Worm (Caenorhabditis elegans) whole organism, L4 larva: Measurements from ENCODE around the gene srh-55.

Source experiments
- F26F4.8 ChIP-seq: fragments of 200-800 bp; sonication (Bioruptor generic); conservative IDR thresholded peaks from 2 replicates; pipeline ENCODE4 v1.3.6; 2022; ENCODE audit warnings: missing genetic modification characterization, missing compliant biosample characterization
- F37D6.2 ChIP-seq: sonication (generic microtip); optimal IDR thresholded peaks from 2 replicates; lab custom pipeline; 2016; ENCODE audit warnings: mild to moderate bottlenecking, missing genetic modification characterization, missing compliant biosample characterization
- F44E2.7 ChIP-seq: fragments of 200-800 bp; sonication (Bioruptor generic); IDR thresholded peaks from 2 replicates; pipeline ENCODE4 v2.1.2; 2022; ENCODE audit warnings: missing genetic modification characterization, missing compliant biosample characterization
- F49E8.2 ChIP-seq: sonication (generic microtip); optimal IDR thresholded peaks from 2 replicates; lab custom pipeline; 2016; ENCODE audit warnings: missing compliant biosample characterization, mild to moderate bottlenecking, missing genetic modification characterization, borderline replicate concordance
- T26A8.4 ChIP-seq: fragments of 200-800 bp; sonication (Bioruptor generic); IDR thresholded peaks from 2 replicates; pipeline ENCODE4 v1.3.6; 2022; ENCODE audit warnings: missing genetic modification characterization, missing compliant biosample characterization
- Y48G9A.11 ChIP-seq: fragments of 200-800 bp; sonication (Bioruptor generic); IDR thresholded peaks from 2 replicates; pipeline ENCODE4 v1.3.6; 2022; ENCODE audit warnings: missing genetic modification reagents, missing genetic modification characterization, missing compliant biosample characterization
- Y5F2A.4 ChIP-seq: fragments of 200-800 bp; sonication (Bioruptor generic); optimal IDR thresholded peaks from 2 replicates; lab custom pipeline; 2018; ENCODE audit warnings: mild to moderate bottlenecking, missing genetic modification characterization, missing compliant biosample characterization
- ZK337.2 ChIP-seq: fragments of 200-800 bp; sonication (Bioruptor generic); IDR thresholded peaks from 2 replicates; pipeline ENCODE4 v1.3.6; 2022; ENCODE audit warnings: missing genetic modification reagents, missing genetic modification characterization, missing compliant biosample characterization
- ama-1 ChIP-seq: fragments of 150-350 bp; optimal IDR thresholded peaks from 2 replicates; lab custom pipeline; 2014; ENCODE audit warnings: inconsistent platforms, mixed read lengths
- ceh-62 ChIP-seq: sonication (generic microtip); optimal IDR thresholded peaks from 2 replicates; lab custom pipeline; 2017; ENCODE audit warnings: missing biosample characterization, missing genetic modification characterization
- daf-8 ChIP-seq: fragments of 200-800 bp; sonication (Bioruptor generic); IDR thresholded peaks from 2 replicates; pipeline ENCODE4 v1.3.6; 2022; ENCODE audit warnings: missing genetic modification characterization, missing compliant biosample characterization
- dmd-6 ChIP-seq: fragments of 200-800 bp; sonication (Bioruptor generic); IDR thresholded peaks from 2 replicates; pipeline ENCODE4 v1.3.6; 2022; ENCODE audit warnings: missing genetic modification reagents, missing genetic modification characterization, missing compliant biosample characterization
- dpl-1 ChIP-seq: fragments of 150-350 bp; optimal IDR thresholded peaks from 2 replicates; lab custom pipeline; 2014; ENCODE audit warnings: missing biosample characterization, missing genetic modification reagents, missing genetic modification characterization
- egl-43 ChIP-seq: fragments of 200-800 bp; sonication (Bioruptor generic); IDR thresholded peaks from 2 replicates; pipeline ENCODE4 v1.3.6; 2022; ENCODE audit warnings: missing genetic modification reagents, missing genetic modification characterization, missing compliant biosample characterization
- fkh-10 ChIP-seq: fragments of 150-350 bp; optimal IDR thresholded peaks from 2 replicates; lab custom pipeline; 2014; ENCODE audit warnings: missing biosample characterization, missing genetic modification reagents, missing genetic modification characterization
- hif-1 ChIP-seq, 2 experiments: sonication (generic microtip); optimal IDR thresholded peaks; 2 replicates each; lab custom pipeline; 2016 to 2017; ENCODE audit warnings: missing compliant biosample characterization in 2 of 2, missing genetic modification characterization in 2 of 2, missing genetic modification reagents in 2 of 2, missing genotype in 2 of 2, mild to moderate bottlenecking in 1 of 2
- hlh-30 ChIP-seq: sonication (generic microtip); optimal IDR thresholded peaks from 2 replicates; lab custom pipeline; 2017; ENCODE audit warnings: antibody characterized with exemption, mild to moderate bottlenecking, missing genetic modification characterization, missing compliant biosample characterization; ENCODE audit not compliant: insufficient read depth
- jun-1 ChIP-seq: fragments of 150-350 bp; optimal IDR thresholded peaks from 2 replicates; lab custom pipeline; 2014; ENCODE audit warnings: missing biosample characterization, missing genetic modification reagents, missing genetic modification characterization
- lin-1 ChIP-seq: fragments of 200-800 bp; sonication (Bioruptor generic); IDR thresholded peaks from 2 replicates; pipeline ENCODE4 v1.3.6; 2022; ENCODE audit warnings: missing genetic modification reagents, missing genetic modification characterization, missing compliant biosample characterization
- lin-15B ChIP-seq: fragments of 150-350 bp; sonication (generic microtip); optimal IDR thresholded peaks from 3 replicates; lab custom pipeline; 2014; ENCODE audit warnings: missing biosample characterization, missing genetic modification characterization
- lsy-2 ChIP-seq, 2 experiments: fragments of 150-350 bp in 1 of 2; sonication (generic microtip) in 1 of 2; optimal IDR thresholded peaks; 2 replicates each; lab custom pipeline; 2014 to 2017; ENCODE audit warnings: missing biosample characterization in 2 of 2, missing genetic modification characterization in 2 of 2
- madf-5 ChIP-seq, 2 experiments: fragments of 200-800 bp; sonication (Bioruptor generic); IDR thresholded peaks; 2 replicates each; pipeline ENCODE4 v1.3.6; 2022; ENCODE audit warnings: missing compliant biosample characterization in 2 of 2, missing genetic modification characterization in 2 of 2
- madf-9 ChIP-seq: fragments of 200-800 bp; sonication (Bioruptor generic); conservative IDR thresholded peaks from 2 replicates; pipeline ENCODE4 v1.3.6; 2022; ENCODE audit warnings: missing genetic modification reagents, missing genetic modification characterization, missing compliant biosample characterization
- mdt-29 ChIP-seq: fragments of 200-800 bp; sonication (Bioruptor generic); IDR thresholded peaks from 2 replicates; pipeline ENCODE4 v1.3.6; 2022; ENCODE audit warnings: missing genetic modification reagents, missing genetic modification characterization, missing compliant biosample characterization
- mes-2 ChIP-seq: sonication (generic microtip); optimal IDR thresholded peaks from 2 replicates; lab custom pipeline; 2016; ENCODE audit warnings: missing genotype, mild to moderate bottlenecking, missing genetic modification characterization, missing compliant biosample characterization; ENCODE audit not compliant: poor library complexity, severe bottlenecking
- nhr-10 ChIP-seq: fragments of 150-350 bp; optimal IDR thresholded peaks from 2 replicates; lab custom pipeline; 2014; ENCODE audit warnings: missing biosample characterization, missing genetic modification characterization
- nhr-102 ChIP-seq: sonication (generic microtip); optimal IDR thresholded peaks from 2 replicates; lab custom pipeline; 2016; ENCODE audit warnings: mild to moderate bottlenecking, missing genetic modification characterization, moderate library complexity, missing compliant biosample characterization
- nhr-28 ChIP-seq: fragments of 150-350 bp; optimal IDR thresholded peaks from 2 replicates; lab custom pipeline; 2014; ENCODE audit warnings: missing biosample characterization, missing genetic modification characterization
- nhr-77 ChIP-seq: fragments of 150-350 bp; optimal IDR thresholded peaks from 2 replicates; lab custom pipeline; 2014; ENCODE audit warnings: missing biosample characterization, missing genetic modification characterization
- pha-4 ChIP-seq, 2 experiments: fragments of 150-350 bp in 1 of 2; fragments of 200-800 bp in 1 of 2; sonication (Bioruptor generic) in 1 of 2; IDR thresholded peaks in 1 of 2; optimal IDR thresholded peaks in 1 of 2; 2 replicates each; pipeline versions ENCODE4 v1.3.6 to Lab custom; 2014 to 2022; ENCODE audit warnings: missing genetic modification characterization in 2 of 2, missing genetic modification reagents in 2 of 2, missing biosample characterization in 1 of 2, missing compliant biosample characterization in 1 of 2
- php-3 ChIP-seq: fragments of 200-800 bp; sonication (Bioruptor generic); IDR thresholded peaks from 2 replicates; pipeline ENCODE4 v1.3.6; 2022; ENCODE audit warnings: missing genetic modification reagents, missing genetic modification characterization, missing compliant biosample characterization
- set-16 ChIP-seq: fragments of 200-800 bp; sonication (Bioruptor generic); IDR thresholded peaks from 2 replicates; pipeline ENCODE4 v1.3.6; 2022; ENCODE audit warnings: missing genetic modification reagents, missing genetic modification characterization, missing compliant biosample characterization
- spr-1 ChIP-seq: sonication (generic microtip); optimal IDR thresholded peaks from 2 replicates; lab custom pipeline; 2016; ENCODE audit warnings: mild to moderate bottlenecking, missing genetic modification characterization, missing compliant biosample characterization
- spr-3 ChIP-seq: fragments of 200-800 bp; sonication (Bioruptor generic); optimal IDR thresholded peaks from 2 replicates; lab custom pipeline; 2018; ENCODE audit warnings: mild to moderate bottlenecking, missing genetic modification characterization, missing compliant biosample characterization
- tra-1 ChIP-seq: fragments of 200-800 bp; sonication (Bioruptor generic); IDR thresholded peaks from 2 replicates; pipeline ENCODE4 v1.3.6; 2022; ENCODE audit warnings: missing genetic modification reagents, missing genetic modification characterization, missing compliant biosample characterization
- unc-130 ChIP-seq: sonication (generic microtip); optimal IDR thresholded peaks from 2 replicates; lab custom pipeline; 2016; ENCODE audit warnings: missing genetic modification reagents, missing genetic modification characterization, missing compliant biosample characterization
- zag-1 ChIP-seq: fragments of 150-350 bp; optimal IDR thresholded peaks from 2 replicates; lab custom pipeline; 2014; ENCODE audit warnings: missing biosample characterization, missing genetic modification characterization
- zip-11 ChIP-seq: fragments of 200-800 bp; sonication (Bioruptor generic); IDR thresholded peaks from 2 replicates; pipeline ENCODE4 v1.3.6; 2022; ENCODE audit warnings: missing genetic modification characterization, missing compliant biosample characterization
- ztf-7 ChIP-seq: fragments of 150-350 bp; optimal IDR thresholded peaks from 2 replicates; lab custom pipeline; 2014; ENCODE audit warnings: missing biosample characterization, missing genetic modification characterization

Gene srh-55

ce11 chrV:15158691-15159090 lies 5.3 kb downstream of the srh-55 start, which contains the start of gene str-45:
str-45 (plus strand) TSS chrV:15158991.
- no peak for TF ChIP-seq fkh-10 (GFP tag; lab: Kevin White, UChicago)
- TF ChIP-seq set-16 (GFP tag; lab: Robert Waterston, UW) = no peak
- no peak for TF ChIP-seq ama-1
- no peak for TF ChIP-seq F44E2.7 (GFP tag; lab: Robert Waterston, UW)
- TF ChIP-seq zag-1 = no peak

ce11 chrV:15162697-15163096 lies 9.3 kb downstream of the srh-55 start, which contains the start of gene srz-11:
srz-11 (plus strand) TSS chrV:15163082.
- TF ChIP-seq F44E2.7 (GFP tag; lab: Robert Waterston, UW) (no peak), nhr-102 (no peak), zip-11 (no peak), Y48G9A.11 (no peak), F37D6.2 (tag; lab: Kevin White, UChicago) (no peak), nhr-10 (tag; lab: Kevin White, UChicago) (no peak), spr-3 (GFP tag; lab: Kevin White, UChicago) (no peak), set-16 (GFP tag; lab: Robert Waterston, UW) (no peak), madf-9 (GFP tag; lab: Robert Waterston, UW) (no peak), daf-8 (GFP tag; lab: Robert Waterston, UW) (no peak), pha-4 (GFP tag; IDR thresholded peaks at IDR 0.05; lab: Robert Waterston, UW) (no peak), pha-4 (tag; optimal IDR thresholded peaks at IDR 0.05; lab: Kevin White, UChicago) (no peak), ZK337.2 (GFP tag; lab: Robert Waterston, UW) (no peak), nhr-77 (no peak), mes-2 (tag; lab: Kevin White, UChicago) (no peak), hif-1 (tag; optimal IDR thresholded peaks at IDR 0.05; lab: Kevin White, UChicago) (no peak), dpl-1 (no peak), F26F4.8 (GFP tag; lab: Robert Waterston, UW) (no peak), lin-15B (tag; lab: Kevin White, UChicago) (no peak)

ce11 chrV:15168018-15168417 lies 14.6 kb downstream of the srh-55 start:
- peak; percentile 74 for TF ChIP-seq nhr-28 (tag; lab: Kevin White, UChicago)
- TF ChIP-seq hlh-30 (tag; lab: Kevin White, UChicago) = peak; percentile 43

ce11 chrV:15175459-15175858 lies 22.1 kb downstream of the srh-55 start, which contains the start of gene clec-47:
clec-47 (plus strand) TSS chrV:15175759.
- TF ChIP-seq jun-1 (tag; lab: Kevin White, UChicago) (no peak), tra-1 (GFP tag; lab: Robert Waterston, UW) (no peak), hif-1 (tag; optimal IDR thresholded peaks at IDR 0.05; lab: Kevin White, UChicago) (peak in 1 of 2 experiments; percentile 31), T26A8.4 (GFP tag; lab: Robert Waterston, UW) (no peak), nhr-28 (tag; lab: Kevin White, UChicago) (peak; percentile 19)

- TF ChIP-seq lsy-2 (tag; optimal IDR thresholded peaks at IDR 0.05; lab: Kevin White, UChicago) = no peak
- TF ChIP-seq set-16 (GFP tag; lab: Robert Waterston, UW) = no peak
- TF ChIP-seq mdt-29 (GFP tag; lab: Robert Waterston, UW) = no peak
- no peak for TF ChIP-seq madf-5 (GFP tag; IDR thresholded peaks at IDR 0.05; lab: Robert Waterston, UW)
- TF ChIP-seq unc-130 (GFP tag; lab: Kevin White, UChicago) = no peak
- no peak for TF ChIP-seq fkh-10 (GFP tag; lab: Kevin White, UChicago)
- no peak for TF ChIP-seq F49E8.2 (tag; lab: Kevin White, UChicago)
- TF ChIP-seq spr-1 (tag; lab: Kevin White, UChicago) = no peak
- TF ChIP-seq T26A8.4 (GFP tag; lab: Robert Waterston, UW) = no peak
- TF ChIP-seq Y5F2A.4 (GFP tag; lab: Kevin White, UChicago) = no peak
- no peak for TF ChIP-seq egl-43 (GFP tag; lab: Robert Waterston, UW)
- TF ChIP-seq php-3 (GFP tag; lab: Robert Waterston, UW) = no peak
- TF ChIP-seq lin-1 (GFP tag; lab: Robert Waterston, UW) = no peak
- no peak for TF ChIP-seq mes-2 (tag; lab: Kevin White, UChicago)
- no peak for TF ChIP-seq ceh-62
- TF ChIP-seq nhr-28 (tag; lab: Kevin White, UChicago) = no peak
- no peak for TF ChIP-seq ztf-7 (tag; lab: Kevin White, UChicago)
- no peak for TF ChIP-seq dmd-6 (GFP tag; lab: Robert Waterston, UW)
- TF ChIP-seq hlh-30 (tag; lab: Kevin White, UChicago) = no peak
Observed at ce11 chrV:15179757-15180156, 26.4 kb downstream of the srh-55 start, which contains the start of gene T09F5.10. T09F5.10 (plus strand) TSS chrV:15180057.
